Fruit fly (Drosophila melanogaster): ENCODE measurements around the gene CG8945.

Gene CG8945

dm6 chrX:17129733-17130466 lies 42.4 kb upstream of the CG8945 start (continued):
- TF ChIP-seq oc (tag; optimal IDR thresholded peaks at IDR 0.05) (no peak), pum (GFP tag; optimal IDR thresholded peaks at IDR 0.05) (no peak), trh (GFP tag; optimal IDR thresholded peaks at IDR 0.05) (peak; percentile 51), pho (GFP tag; optimal IDR thresholded peaks at IDR 0.05) (no peak), grn (GFP tag; optimal IDR thresholded peaks at IDR 0.05) (peak; percentile 38), CG6654 (GFP tag; optimal IDR thresholded peaks at IDR 0.05) (peak; percentile 12), CG12219 (GFP tag; optimal IDR thresholded peaks at IDR 0.05) (peak; percentile 27), NC2β (GFP tag; optimal IDR thresholded peaks at IDR 0.05) (no peak), CG14710 (tag; optimal IDR thresholded peaks at IDR 0.05) (peak; percentile 70), al (GFP tag; IDR thresholded peaks at IDR 0.05) (peak; percentile 74), CG9609 (GFP tag; optimal IDR thresholded peaks at IDR 0.05) (no peak), CkIIα-i1 (GFP tag; IDR thresholded peaks at IDR 0.05) (no peak), fd96Cb (tag; optimal IDR thresholded peaks at IDR 0.05) (peak; percentile 80), sqz (GFP tag; optimal IDR thresholded peaks at IDR 0.05) (peak; percentile 68), lola (GFP tag; optimal IDR thresholded peaks at IDR 0.05) (peak in 1 of 3 experiments; percentile 69), pros (GFP tag; optimal IDR thresholded peaks at IDR 0.05) (no peak), nerfin-1 (tag; optimal IDR thresholded peaks at IDR 0.05) (peak; percentile 64), Bdp1 (GFP tag; optimal IDR thresholded peaks at IDR 0.05) (no peak), CG18599 (GFP tag; optimal IDR thresholded peaks at IDR 0.05) (peak; percentile 89), dimm (GFP tag; IDR thresholded peaks at IDR 0.05) (no peak), CG1602 (GFP tag; optimal IDR thresholded peaks at IDR 0.05) (peak; percentile 59), CG8924 (tag; optimal IDR thresholded peaks at IDR 0.05) (peak; percentile 92), CG10462 (GFP tag; optimal IDR thresholded peaks at IDR 0.05) (peak; percentile 27), Sry-δ (GFP tag; optimal IDR thresholded peaks at IDR 0.05) (no peak), CG2129 (GFP tag; IDR thresholded peaks at IDR 0.05; ENCODE audit: partially characterized antibody) (no peak), slou (GFP tag; optimal IDR thresholded peaks at IDR 0.05) (peak; percentile 70), CG5245 (GFP tag; optimal IDR thresholded peaks at IDR 0.05) (peak; percentile 32), gfzf (GFP tag; optimal IDR thresholded peaks at IDR 0.05) (no peak), CG17361 (GFP tag; IDR thresholded peaks at IDR 0.05) (peak; percentile 88), CG10147 (GFP tag; optimal IDR thresholded peaks at IDR 0.05) (peak; percentile 79), so (GFP tag; IDR thresholded peaks at IDR 0.05) (peak; percentile 86), ems (GFP tag; optimal IDR thresholded peaks at IDR 0.05) (peak; percentile 31), HLHmδ (GFP tag; optimal IDR thresholded peaks at IDR 0.05) (no peak), CG8290 (GFP tag; optimal IDR thresholded peaks at IDR 0.05) (peak; percentile 11), CG8290 (tag; optimal IDR thresholded peaks at IDR 0.05) (peak in 1 of 2 experiments; percentile 66), CG13624 (GFP tag; optimal IDR thresholded peaks at IDR 0.05) (no peak), CG6813 (GFP tag; optimal IDR thresholded peaks at IDR 0.05) (peak; percentile 84), CG10543 (GFP tag; optimal IDR thresholded peaks at IDR 0.05) (peak; percentile 79), CG8944 (GFP tag; optimal IDR thresholded peaks at IDR 0.05) (no peak), Taf1 (GFP tag; IDR thresholded peaks at IDR 0.05) (no peak), CG1529 (GFP tag; optimal IDR thresholded peaks at IDR 0.05) (peak; percentile 58), schlank (tag; optimal IDR thresholded peaks at IDR 0.05) (no peak), vnd (GFP tag; IDR thresholded peaks at IDR 0.05; ENCODE audit: partially characterized antibody) (no peak), sc (optimal IDR thresholded peaks at IDR 0.05) (no peak), sc (GFP tag; optimal IDR thresholded peaks at IDR 0.05) (peak; percentile 65), CG10274 (GFP tag; optimal IDR thresholded peaks at IDR 0.05) (peak; percentile 31), CG4730 (GFP tag; IDR thresholded peaks at IDR 0.05) (peak; percentile 60), bcd (GFP tag; optimal IDR thresholded peaks at IDR 0.05) (peak; percentile 76), CG15269 (tag; optimal IDR thresholded peaks at IDR 0.05) (peak; percentile 90), sim (GFP tag; IDR thresholded peaks at IDR 0.05) (no peak)
